Worm (Caenorhabditis elegans): Measurements from ENCODE around the gene T02H6.5.

- TF ChIP-seq pha-4 (tag; optimal IDR thresholded peaks at IDR 0.05), result no peak
- TF ChIP-seq nhr-11 (tag; optimal IDR thresholded peaks at IDR 0.05), result no peak
- TF ChIP-seq sox-4 (tag; optimal IDR thresholded peaks at IDR 0.05), result no peak
- no peak for TF ChIP-seq elt-2 (tag; optimal IDR thresholded peaks at IDR 0.05)
- TF ChIP-seq ceh-24 (tag; optimal IDR thresholded peaks at IDR 0.05), result no peak
- TF ChIP-seq unc-55 (GFP tag; optimal IDR thresholded peaks at IDR 0.05), result no peak
- TF ChIP-seq fkh-10 (GFP tag; optimal IDR thresholded peaks at IDR 0.05), result no peak
- TF ChIP-seq ceh-6 (GFP tag; optimal IDR thresholded peaks at IDR 0.05), result no peak
- TF ChIP-seq tbx-2 (tag; optimal IDR thresholded peaks at IDR 0.05), result no peak
- TF ChIP-seq hlh-30 (tag; optimal IDR thresholded peaks at IDR 0.05; ENCODE audit: insufficient read depth), result no peak
- TF ChIP-seq pqm-1 (tag; optimal IDR thresholded peaks at IDR 0.05), result no peak
- no peak for TF ChIP-seq lim-6 (tag; optimal IDR thresholded peaks at IDR 0.05)
Observed at ce11 chrII:683467-683866, 1.4 kb upstream of the T02H6.5 start, which contains the start of gene T02H6.6.

All from whole organism, late embryonic.